Fruit fly (Drosophila melanogaster): Measurements from ENCODE around the gene CG12521.

DNA sequence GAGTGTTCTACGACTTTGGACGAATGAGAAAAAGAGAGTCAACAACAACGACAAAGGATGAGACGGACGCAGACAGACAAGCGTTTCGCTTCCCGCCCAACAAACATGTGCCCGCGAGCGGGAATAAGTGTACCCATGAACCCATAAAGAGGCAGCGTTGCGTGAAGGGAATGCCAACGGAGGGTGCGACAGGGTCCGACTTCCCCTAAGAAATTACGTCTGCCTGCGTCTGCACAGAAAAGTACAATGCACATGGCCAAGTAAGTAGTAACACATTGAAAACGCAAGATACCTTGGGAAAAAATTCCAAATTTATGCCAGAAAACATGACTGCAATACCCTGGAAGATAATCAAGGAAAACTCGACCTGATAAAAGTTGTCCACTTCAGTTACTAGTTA, 16.4 kb downstream of the CG12521 start:
- TF ChIP-seq pad (GFP tag; optimal IDR thresholded peaks at IDR 0.05) (no peak), toe (GFP tag; optimal IDR thresholded peaks at IDR 0.05) (no peak), kay (GFP tag; ENCODE audit: borderline replicate concordance) (no peak), ovo (GFP tag; optimal IDR thresholded peaks at IDR 0.05) (no peak), Hr96 (GFP tag; optimal IDR thresholded peaks at IDR 0.05) (no peak), CG12768 (GFP tag; optimal IDR thresholded peaks at IDR 0.05) (no peak)
